Fruit fly (Drosophila melanogaster) whole organism, embryonic: ENCODE measurements around the gene Gyc89Da.
A peak's percentile ranks its signal among the peaks of the same experiment; 100 is the strongest.

ENCODE experiments used
- Asciz ChIP-seq: fragments of 200-800 bp; sonication (Bioruptor generic); optimal IDR thresholded peaks from 2 replicates; lab custom pipeline; 2017; ENCODE audit warnings: missing biosample characterization, mild to moderate bottlenecking, missing genetic modification characterization, missing genetic modification reagents
- Atf6 ChIP-seq: fragments of 200-800 bp; sonication (Bioruptor generic); IDR thresholded peaks from 2 replicates; pipeline ENCODE4 v1.3.6; 2022; ENCODE audit warnings: missing biosample characterization, missing genetic modification characterization
- BEAF-32 ChIP-seq: fragments of 200-800 bp; sonication (Bioruptor generic); optimal IDR thresholded peaks from 3 replicates; lab custom pipeline; 2017; ENCODE audit warnings: missing biosample characterization, missing genetic modification characterization, mild to moderate bottlenecking, moderate library complexity, missing genetic modification reagents
- Blimp-1 ChIP-seq: fragments of 200-800 bp; sonication (Bioruptor generic); optimal IDR thresholded peaks from 3 replicates; lab custom pipeline; 2018; ENCODE audit warnings: missing biosample characterization, missing genetic modification characterization, mild to moderate bottlenecking, moderate library complexity, missing genetic modification reagents
- CG10274 ChIP-seq: fragments of 200-800 bp; sonication (Bioruptor generic); optimal IDR thresholded peaks from 3 replicates; lab custom pipeline; 2017; ENCODE audit warnings: missing biosample characterization, mild to moderate bottlenecking, missing genetic modification characterization
- CG10959 ChIP-seq: fragments of 200-800 bp; sonication (Bioruptor generic); IDR thresholded peaks from 2 replicates; pipeline ENCODE4 v1.3.6; 2022; ENCODE audit warnings: missing biosample characterization, missing genetic modification characterization
- CG11398 ChIP-seq: fragments of 200-800 bp; sonication (Bioruptor generic); optimal IDR thresholded peaks from 2 replicates; lab custom pipeline; 2016; ENCODE audit warnings: missing biosample characterization, missing genetic modification characterization
- CG11504 ChIP-seq: fragments of 200-800 bp; sonication (Bioruptor generic); optimal IDR thresholded peaks from 3 replicates; lab custom pipeline; 2019; ENCODE audit warnings: missing biosample characterization, mild to moderate bottlenecking, missing genetic modification characterization, moderate library complexity
- CG16813 ChIP-seq: fragments of 200-800 bp; sonication (Bioruptor generic); IDR thresholded peaks from 3 replicates; pipeline ENCODE4 v1.3.6; 2022; ENCODE audit warnings: missing biosample characterization, missing genetic modification characterization; ENCODE audit not compliant: partially characterized antibody
- CG2199 ChIP-seq: fragments of 200-800 bp; sonication (Bioruptor generic); IDR thresholded peaks from 3 replicates; pipeline ENCODE4 v1.3.6; 2022; ENCODE audit warnings: missing biosample characterization, missing genetic modification characterization
- CG2678 ChIP-seq: fragments of 200-800 bp; sonication (Bioruptor generic); optimal IDR thresholded peaks from 3 replicates; lab custom pipeline; 2019; ENCODE audit warnings: missing biosample characterization, mild to moderate bottlenecking, missing genetic modification characterization, moderate library complexity
- CG31365 ChIP-seq: fragments of 200-800 bp; sonication (Bioruptor generic); optimal IDR thresholded peaks from 2 replicates; lab custom pipeline; 2018; ENCODE audit warnings: missing biosample characterization, mild to moderate bottlenecking, missing genetic modification characterization
- CG3163 ChIP-seq: fragments of 200-800 bp; sonication (Bioruptor generic); optimal IDR thresholded peaks from 3 replicates; lab custom pipeline; 2016; ENCODE audit warnings: missing biosample characterization, missing genetic modification characterization
- CG33557 ChIP-seq: fragments of 200-800 bp; sonication (Bioruptor generic); optimal IDR thresholded peaks from 2 replicates; lab custom pipeline; 2019; ENCODE audit warnings: missing biosample characterization, mild to moderate bottlenecking, missing genetic modification characterization, moderate library complexity
- CG4328 ChIP-seq: fragments of 200-800 bp; sonication (Bioruptor generic); optimal IDR thresholded peaks from 3 replicates; lab custom pipeline; 2017; ENCODE audit warnings: missing biosample characterization, missing genetic modification reagents, missing genetic modification characterization
- CG4617 ChIP-seq: fragments of 200-800 bp; sonication (Bioruptor generic); optimal IDR thresholded peaks from 3 replicates; lab custom pipeline; 2016; ENCODE audit warnings: missing biosample characterization, missing genetic modification characterization, borderline replicate concordance
- CG7839 ChIP-seq: fragments of 200-800 bp; sonication (Bioruptor generic); optimal IDR thresholded peaks from 3 replicates; lab custom pipeline; 2018; ENCODE audit warnings: missing biosample characterization, mild to moderate bottlenecking, missing genetic modification characterization, moderate library complexity
- CG8281 ChIP-seq: fragments of 200-800 bp; sonication (Bioruptor generic); optimal IDR thresholded peaks from 2 replicates; lab custom pipeline; 2018; ENCODE audit warnings: missing biosample characterization, mild to moderate bottlenecking, missing genetic modification characterization, moderate library complexity
- CG9727 ChIP-seq: fragments of 200-800 bp; sonication (Bioruptor generic); optimal IDR thresholded peaks from 3 replicates; lab custom pipeline; 2017; ENCODE audit warnings: missing biosample characterization, mild to moderate bottlenecking, missing genetic modification characterization
- ERR ChIP-seq: fragments of 200-800 bp; sonication (Bioruptor generic); optimal IDR thresholded peaks from 2 replicates; lab custom pipeline; 2016; ENCODE audit warnings: missing biosample characterization, missing genetic modification characterization
- GATAe ChIP-seq: fragments of 200-800 bp; sonication (Bioruptor generic); conservative IDR thresholded peaks from 2 replicates; pipeline ENCODE4 v1.3.6; 2022; ENCODE audit warnings: missing biosample characterization, missing genetic modification characterization
- HmgZ ChIP-seq: fragments of 200-800 bp; sonication (Bioruptor generic); optimal IDR thresholded peaks from 2 replicates; lab custom pipeline; 2018; ENCODE audit warnings: missing biosample characterization, mild to moderate bottlenecking, missing genetic modification characterization
- Jarid2 ChIP-seq: fragments of 200-800 bp; sonication (Bioruptor generic); optimal IDR thresholded peaks from 3 replicates; lab custom pipeline; 2017; ENCODE audit warnings: mild to moderate bottlenecking, missing biosample characterization, missing genetic modification reagents, missing genetic modification characterization
- Nf-YB ChIP-seq: fragments of 200-800 bp; sonication (Bioruptor generic); optimal IDR thresholded peaks from 3 replicates; lab custom pipeline; 2019; ENCODE audit warnings: missing biosample characterization, mild to moderate bottlenecking, missing genetic modification characterization, moderate library complexity
- Ptx1 ChIP-seq: fragments of 200-800 bp; sonication (Bioruptor generic); IDR thresholded peaks from 2 replicates; pipeline ENCODE4 v1.3.6; 2022; ENCODE audit warnings: missing biosample characterization, missing genetic modification characterization
- Sox100B ChIP-seq: fragments of 200-800 bp; sonication (Bioruptor generic); optimal IDR thresholded peaks from 3 replicates; lab custom pipeline; 2018; ENCODE audit warnings: missing biosample characterization, mild to moderate bottlenecking, missing genetic modification characterization
- Sry-δ ChIP-seq: fragments of 200-800 bp; sonication (Bioruptor generic); optimal IDR thresholded peaks from 2 replicates; lab custom pipeline; 2016; ENCODE audit warnings: missing biosample characterization, missing genetic modification characterization
- Trl ChIP-seq, 3 experiments: fragments of >200 bp in 2 of 3; fragments of 200-800 bp in 1 of 3; sonication (Bioruptor generic) in 1 of 3; optimal IDR thresholded peaks; 2 replicates in 1 of 3; 3 replicates in 2 of 3; lab custom pipeline; 2016 to 2017; ENCODE audit warnings: missing biosample characterization in 1 of 3, missing genetic modification characterization in 1 of 3
- Usf ChIP-seq: fragments of 200-800 bp; sonication (Bioruptor generic); optimal IDR thresholded peaks from 2 replicates; lab custom pipeline; 2017; ENCODE audit warnings: missing genotype, missing biosample characterization, missing genetic modification characterization
- Vsx1 ChIP-seq: fragments of 200-800 bp; sonication (Bioruptor generic); optimal IDR thresholded peaks from 2 replicates; lab custom pipeline; 2017; ENCODE audit warnings: missing biosample characterization, mild to moderate bottlenecking, missing genetic modification characterization, missing genetic modification reagents
- bsh ChIP-seq, 2 experiments: fragments of 200-800 bp; sonication (Bioruptor generic); optimal IDR thresholded peaks; 2 replicates each; lab custom pipeline; 2017 to 2018; ENCODE audit warnings: mild to moderate bottlenecking in 2 of 2, missing biosample characterization in 2 of 2, missing genetic modification characterization in 2 of 2, moderate library complexity in 1 of 2
- cad ChIP-seq: fragments of >200 bp; optimal IDR thresholded peaks from 2 replicates; lab custom pipeline; 2017; ENCODE audit warnings: missing biosample characterization, missing genetic modification characterization
- chinmo ChIP-seq: fragments of 200-800 bp; sonication (Bioruptor generic); IDR thresholded peaks from 4 replicates; pipeline ENCODE4 v1.3.6; 2022; ENCODE audit warnings: missing biosample characterization, missing genetic modification characterization; ENCODE audit not compliant: partially characterized antibody
- dmrt99B ChIP-seq: fragments of 200-800 bp; sonication (Bioruptor generic); optimal IDR thresholded peaks from 2 replicates; lab custom pipeline; 2018; ENCODE audit warnings: missing biosample characterization, mild to moderate bottlenecking, missing genetic modification characterization, moderate library complexity
- hkb ChIP-seq, 2 experiments: fragments of 200-800 bp in 1 of 2; fragments of >200 bp in 1 of 2; sonication (Bioruptor generic) in 1 of 2; IDR thresholded peaks in 1 of 2; optimal IDR thresholded peaks in 1 of 2; 2 replicates each; pipeline versions ENCODE4 v1.3.6 to Lab custom; 2017 to 2022; ENCODE audit warnings: missing biosample characterization in 1 of 2, missing genetic modification characterization in 1 of 2
- insv ChIP-seq, 2 experiments: fragments of 200-800 bp; sonication (Bioruptor generic); optimal IDR thresholded peaks; 3 replicates each; lab custom pipeline; 2016 to 2018; ENCODE audit warnings: missing biosample characterization in 2 of 2, missing genetic modification characterization in 2 of 2
- lilli ChIP-seq: fragments of 200-800 bp; sonication (Bioruptor generic); optimal IDR thresholded peaks from 3 replicates; lab custom pipeline; 2016; ENCODE audit warnings: missing biosample characterization, missing genetic modification characterization
- lola ChIP-seq, 3 experiments: fragments of >200 bp in 2 of 3; fragments of 200-800 bp in 1 of 3; sonication (Bioruptor generic) in 1 of 3; optimal IDR thresholded peaks; 2 replicates each; lab custom pipeline; 2017 to 2019; ENCODE audit warnings: missing biosample characterization in 3 of 3, missing genetic modification characterization in 3 of 3, mild to moderate bottlenecking in 1 of 3, moderate library complexity in 1 of 3
- mirr ChIP-seq: fragments of 200-800 bp; sonication (Bioruptor generic); optimal IDR thresholded peaks from 3 replicates; lab custom pipeline; 2018; ENCODE audit warnings: missing biosample characterization, mild to moderate bottlenecking, missing genetic modification characterization
- org-1 ChIP-seq: fragments of 200-800 bp; sonication (Bioruptor generic); optimal IDR thresholded peaks from 2 replicates; lab custom pipeline; 2017; ENCODE audit warnings: missing biosample characterization, missing genetic modification characterization
- sens ChIP-seq: fragments of 200-800 bp; sonication (Bioruptor generic); peaks from one replicate; lab custom pipeline; 2016; ENCODE audit warnings: missing biosample characterization, missing genetic modification characterization
- shn ChIP-seq: fragments of 200-800 bp; sonication (Bioruptor generic); optimal IDR thresholded peaks from 3 replicates; lab custom pipeline; 2016; ENCODE audit warnings: missing biosample characterization, missing genetic modification characterization
- sna ChIP-seq: fragments of 200-800 bp; sonication (Bioruptor generic); IDR thresholded peaks from 2 replicates; pipeline ENCODE4 v1.3.6; 2022; ENCODE audit warnings: missing biosample characterization, missing genetic modification characterization; ENCODE audit not compliant: partially characterized antibody
- tap ChIP-seq: fragments of 200-800 bp; optimal IDR thresholded peaks from 3 replicates; lab custom pipeline; 2019; ENCODE audit warnings: missing biosample characterization, mild to moderate bottlenecking, missing genetic modification characterization, moderate library complexity
- ttk ChIP-seq: fragments of 200-800 bp; sonication (Bioruptor generic); IDR thresholded peaks from 2 replicates; pipeline ENCODE4 v2.1.2; 2022; ENCODE audit warnings: missing biosample characterization, missing genetic modification characterization
- zf30C ChIP-seq: fragments of 200-800 bp; sonication (Bioruptor generic); optimal IDR thresholded peaks from 3 replicates; lab custom pipeline; 2018; ENCODE audit warnings: missing biosample characterization, mild to moderate bottlenecking, missing genetic modification characterization

The Gyc89Da gene

dm6 chr3R:16500919-16501851, 28.8 kb downstream of the Gyc89Da start, which contains the start of gene Decay:
TSS of gene Decay (minus strand) at chr3R:16501050.
- TF ChIP-seq BEAF-32 (GFP tag; lab: Kevin White, UChicago), result no peak
- peak; percentile 75 for TF ChIP-seq GATAe
- peak in 1 of 2 experiments; percentile 13 for TF ChIP-seq bsh (GFP tag; optimal IDR thresholded peaks at IDR 0.05; lab: Kevin White, UChicago)
- peak; percentile 89 for TF ChIP-seq sens (GFP tag; lab: Kevin White, UChicago)
- TF ChIP-seq Asciz (GFP tag; lab: Kevin White, UChicago), result no peak
- TF ChIP-seq cad, result no peak
- peak; percentile 14 for TF ChIP-seq dmrt99B (tag; lab: Kevin White, UChicago)
- TF ChIP-seq CG33557, result no peak
- TF ChIP-seq sna (GFP tag; lab: Robert Waterston, UW), result 0 out of 2 replicates have a peak, but pooled peaks have one; percentile 22
- no peak for TF ChIP-seq ttk (GFP tag; lab: Robert Waterston, UW)
- TF ChIP-seq CG2199 (GFP tag; lab: Robert Waterston, UW), result no peak
- TF ChIP-seq CG4617 (GFP tag; lab: Kevin White, UChicago), result no peak
- no peak for TF ChIP-seq Nf-YB
- TF ChIP-seq CG9727 (GFP tag; lab: Kevin White, UChicago), result no peak
- no peak for TF ChIP-seq CG10274 (GFP tag; lab: Kevin White, UChicago)
- no peak for TF ChIP-seq CG10959 (GFP tag; lab: Robert Waterston, UW)
- TF ChIP-seq mirr, result no peak
- no peak for TF ChIP-seq CG2678 (tag; lab: Kevin White, UChicago)
- TF ChIP-seq Trl (optimal IDR thresholded peaks at IDR 0.05; lab: Kevin White, UChicago), result peak; percentile 13 to 34
- TF ChIP-seq Trl (GFP tag; optimal IDR thresholded peaks at IDR 0.05; lab: Kevin White, UChicago), result no peak
- TF ChIP-seq Blimp-1, result peak; percentile 20
- TF ChIP-seq tap (tag; lab: Kevin White, UChicago), result no peak
- no peak for TF ChIP-seq CG8281
- TF ChIP-seq Ptx1 (GFP tag; lab: Robert Waterston, UW), result no peak
- TF ChIP-seq Vsx1 (GFP tag; lab: Kevin White, UChicago), result peak; percentile 89
- TF ChIP-seq CG3163 (GFP tag; lab: Kevin White, UChicago), result peak; percentile 70
- no peak for TF ChIP-seq lola (GFP tag; optimal IDR thresholded peaks at IDR 0.05; lab: Kevin White, UChicago)
- no peak for TF ChIP-seq CG31365
- peak; percentile 27 for TF ChIP-seq Sox100B (GFP tag; lab: Kevin White, UChicago)
- no peak for TF ChIP-seq CG16813
- no peak for TF ChIP-seq zf30C
- TF ChIP-seq CG7839, result no peak
- no peak for TF ChIP-seq hkb (optimal IDR thresholded peaks at IDR 0.05; lab: Kevin White, UChicago)
- peak; percentile 47; the same call in 1 of the 2 replicates for TF ChIP-seq hkb (GFP tag; IDR thresholded peaks at IDR 0.05; lab: Robert Waterston, UW)
- peak; percentile 73; the same call in 1 of the 4 replicates for TF ChIP-seq chinmo
- peak; percentile 16 for TF ChIP-seq CG11504 (tag; lab: Kevin White, UChicago)
- TF ChIP-seq shn (GFP tag; lab: Kevin White, UChicago), result no peak
- TF ChIP-seq ERR (GFP tag; lab: Kevin White, UChicago), result no peak
- TF ChIP-seq HmgZ (tag; lab: Kevin White, UChicago), result no peak
- no peak for TF ChIP-seq insv (GFP tag; optimal IDR thresholded peaks at IDR 0.05; lab: Kevin White, UChicago)
- TF ChIP-seq Atf6 (GFP tag; lab: Robert Waterston, UW), result peak; percentile 12; the same call in 1 of the 2 replicates
- TF ChIP-seq Jarid2 (GFP tag; lab: Kevin White, UChicago), result peak; percentile 9
- no peak for TF ChIP-seq Usf (GFP tag; lab: Kevin White, UChicago)
- TF ChIP-seq CG4328, result no peak
- no peak for TF ChIP-seq org-1 (GFP tag; lab: Kevin White, UChicago)
- no peak for TF ChIP-seq CG11398
- TF ChIP-seq lilli (GFP tag; lab: Kevin White, UChicago), result no peak
- no peak for TF ChIP-seq Sry-δ
